Fruit fly (Drosophila melanogaster) Kc167 (cell line): ENCODE measurements around the gene mRpL55.

ENCODE experiments used
- Myc ChIP-seq: fragments of >200 bp; optimal IDR thresholded peaks from 2 replicates; lab custom pipeline; 2017; ENCODE audit warnings: missing external identifiers
- Sin3A ChIP-seq: fragments of >200 bp; optimal IDR thresholded peaks from 2 replicates; lab custom pipeline; 2018; ENCODE audit warnings: missing external identifiers
- h ChIP-seq: fragments of >200 bp; optimal IDR thresholded peaks from 3 replicates; lab custom pipeline; 2018; ENCODE audit warnings: missing external identifiers
- insv ChIP-seq: fragments of >200 bp; optimal IDR thresholded peaks from 3 replicates; lab custom pipeline; 2018; ENCODE audit warnings: missing external identifiers
- psq ChIP-seq: fragments of >200 bp; optimal IDR thresholded peaks from 2 replicates; lab custom pipeline; 2017; ENCODE audit warnings: missing external identifiers
- ttk ChIP-seq: sonication (Bioruptor generic); optimal IDR thresholded peaks from 2 replicates; lab custom pipeline; 2017; ENCODE audit warnings: missing external identifiers

- no peak for TF ChIP-seq ttk (lab: Kevin White, UChicago)
- TF ChIP-seq Myc = no peak
- TF ChIP-seq h (lab: Kevin White, UChicago) = no peak
- no peak for TF ChIP-seq Sin3A (lab: Kevin White, UChicago)
- no peak for TF ChIP-seq psq (lab: Kevin White, UChicago)
- no peak for TF ChIP-seq insv (lab: Kevin White, UChicago)
Measured at dm6 chr3R:19059285-19059684, 35.4 kb downstream of the mRpL55 start.
